Fruit fly (Drosophila melanogaster) whole organism, embryonic: ENCODE results near the gene CG10907.

ENCODE experiments used
- Aef1 ChIP-seq: fragments of 200-800 bp; sonication (Bioruptor generic); IDR thresholded peaks from 3 replicates; pipeline ENCODE4 v1.3.6; 2022; ENCODE audit warnings: missing biosample characterization, missing genetic modification characterization
- BEAF-32 ChIP-seq: fragments of 200-800 bp; sonication (Bioruptor generic); optimal IDR thresholded peaks from 3 replicates; lab custom pipeline; 2017; ENCODE audit warnings: missing biosample characterization, missing genetic modification characterization, mild to moderate bottlenecking, moderate library complexity, missing genetic modification reagents
- CG11504 ChIP-seq: fragments of 200-800 bp; sonication (Bioruptor generic); optimal IDR thresholded peaks from 3 replicates; lab custom pipeline; 2019; ENCODE audit warnings: missing biosample characterization, mild to moderate bottlenecking, missing genetic modification characterization, moderate library complexity
- CG12299 ChIP-seq: fragments of 200-800 bp; sonication (Bioruptor generic); optimal IDR thresholded peaks from 2 replicates; lab custom pipeline; 2018; ENCODE audit warnings: missing biosample characterization, mild to moderate bottlenecking, missing genetic modification characterization
- CG12744 ChIP-seq: fragments of 200-800 bp; sonication (Bioruptor generic); optimal IDR thresholded peaks from 2 replicates; lab custom pipeline; 2016; ENCODE audit warnings: missing biosample characterization, missing genetic modification characterization
- CG13287 ChIP-seq: fragments of 200-800 bp; sonication (Bioruptor generic); IDR thresholded peaks from 2 replicates; pipeline ENCODE4 v1.3.6; 2022; ENCODE audit warnings: missing biosample characterization, missing genetic modification characterization; ENCODE audit not compliant: partially characterized antibody
- CG14050 ChIP-seq: fragments of 200-800 bp; sonication (Bioruptor generic); IDR thresholded peaks from 3 replicates; pipeline ENCODE4 v1.3.6; 2022; ENCODE audit warnings: missing biosample characterization, missing genetic modification characterization
- CG15269 ChIP-seq: fragments of 200-800 bp; sonication (Bioruptor generic); optimal IDR thresholded peaks from 2 replicates; lab custom pipeline; 2018; ENCODE audit warnings: missing biosample characterization, mild to moderate bottlenecking, missing genetic modification characterization, moderate library complexity
- CG15514 ChIP-seq: fragments of 200-800 bp; sonication (Bioruptor generic); optimal IDR thresholded peaks from 3 replicates; lab custom pipeline; 2017; ENCODE audit warnings: missing biosample characterization, missing genetic modification characterization, mild to moderate bottlenecking, moderate library complexity, missing genetic modification reagents
- CG1647 ChIP-seq: fragments of 200-800 bp; sonication (Bioruptor generic); optimal IDR thresholded peaks from 3 replicates; lab custom pipeline; 2016; ENCODE audit warnings: missing biosample characterization, missing genetic modification characterization
- CG2116 ChIP-seq: fragments of 200-800 bp; sonication (Bioruptor generic); optimal IDR thresholded peaks from 3 replicates; lab custom pipeline; 2018; ENCODE audit warnings: missing biosample characterization, mild to moderate bottlenecking, missing genetic modification characterization
- CG2129 ChIP-seq: fragments of 200-800 bp; sonication (Bioruptor generic); IDR thresholded peaks from 2 replicates; pipeline ENCODE4 v1.3.6; 2022; ENCODE audit warnings: missing biosample characterization, missing genetic modification characterization; ENCODE audit not compliant: partially characterized antibody
- CG31224 ChIP-seq: fragments of 200-800 bp; sonication (Bioruptor generic); IDR thresholded peaks from 2 replicates; pipeline ENCODE4 v1.3.6; 2022; ENCODE audit warnings: missing biosample characterization, missing genetic modification characterization
- CG32772 ChIP-seq: fragments of 200-800 bp; sonication (Bioruptor generic); IDR thresholded peaks from 2 replicates; pipeline ENCODE4 v1.3.6; 2022; ENCODE audit warnings: missing biosample characterization, missing genetic modification characterization
- CG3838 ChIP-seq: fragments of 200-800 bp; sonication (Bioruptor generic); optimal IDR thresholded peaks from 3 replicates; lab custom pipeline; 2016; ENCODE audit warnings: missing biosample characterization, missing genetic modification characterization
- CG4617 ChIP-seq: fragments of 200-800 bp; sonication (Bioruptor generic); optimal IDR thresholded peaks from 3 replicates; lab custom pipeline; 2016; ENCODE audit warnings: missing biosample characterization, missing genetic modification characterization, borderline replicate concordance
- CG4854 ChIP-seq: fragments of 200-800 bp; sonication (Bioruptor generic); optimal IDR thresholded peaks from 2 replicates; lab custom pipeline; 2016; ENCODE audit warnings: missing biosample characterization, missing genetic modification characterization, inconsistent platforms
- CG7357 ChIP-seq: fragments of 200-800 bp; sonication (Bioruptor generic); IDR thresholded peaks from 3 replicates; pipeline ENCODE4 v1.3.6; 2022; ENCODE audit warnings: missing biosample characterization, missing genetic modification characterization
- CG9797 ChIP-seq: fragments of 200-800 bp; sonication (Bioruptor generic); optimal IDR thresholded peaks from 3 replicates; lab custom pipeline; 2018; ENCODE audit warnings: missing biosample characterization, mild to moderate bottlenecking, missing genetic modification characterization
- CTCF ChIP-seq: fragments of 200-800 bp; sonication (Bioruptor generic); optimal IDR thresholded peaks from 2 replicates; lab custom pipeline; 2017; ENCODE audit warnings: missing biosample characterization, mild to moderate bottlenecking, missing genetic modification characterization, moderate library complexity
- Dll ChIP-seq: fragments of 200-800 bp; sonication (Bioruptor generic); IDR thresholded peaks from 4 replicates; pipeline ENCODE4 v1.3.6; 2022; ENCODE audit warnings: missing biosample characterization, missing genetic modification characterization; ENCODE audit not compliant: partially characterized antibody
- Dp ChIP-seq: fragments of 200-800 bp; sonication (Bioruptor generic); optimal IDR thresholded peaks from 2 replicates; lab custom pipeline; 2018; ENCODE audit warnings: missing biosample characterization, mild to moderate bottlenecking, missing genetic modification characterization, moderate library complexity
- Dref ChIP-seq: fragments of 200-800 bp; sonication (Bioruptor generic); IDR thresholded peaks from 2 replicates; pipeline ENCODE4 v1.3.6; 2022; ENCODE audit warnings: missing biosample characterization, missing genetic modification characterization
- E2f2 ChIP-seq: fragments of 200-800 bp; sonication (Bioruptor generic); IDR thresholded peaks from 2 replicates; pipeline ENCODE4 v1.3.6; 2022; ENCODE audit warnings: missing biosample characterization, missing genetic modification characterization
- HLHmδ ChIP-seq: fragments of 200-800 bp; sonication (Bioruptor generic); optimal IDR thresholded peaks from 2 replicates; lab custom pipeline; 2018; ENCODE audit warnings: missing biosample characterization, mild to moderate bottlenecking, missing genetic modification characterization, moderate library complexity
- MBD-R2 ChIP-seq: fragments of 200-800 bp; sonication (Bioruptor generic); IDR thresholded peaks from 2 replicates; pipeline ENCODE4 v1.3.6; 2022; ENCODE audit warnings: missing biosample characterization, missing genetic modification characterization
- MESR4 ChIP-seq: fragments of 200-800 bp; sonication (Bioruptor generic); optimal IDR thresholded peaks from 2 replicates; lab custom pipeline; 2018; ENCODE audit warnings: missing biosample characterization, mild to moderate bottlenecking, missing genetic modification characterization, moderate library complexity
- Myb ChIP-seq: fragments of 200-800 bp; sonication (Bioruptor generic); optimal IDR thresholded peaks from 2 replicates; lab custom pipeline; 2016; ENCODE audit warnings: missing biosample characterization, missing genetic modification characterization
- Trl ChIP-seq, 3 experiments: fragments of >200 bp in 2 of 3; fragments of 200-800 bp in 1 of 3; sonication (Bioruptor generic) in 1 of 3; optimal IDR thresholded peaks; 2 replicates in 1 of 3; 3 replicates in 2 of 3; lab custom pipeline; 2016 to 2017; ENCODE audit warnings: missing biosample characterization in 1 of 3, missing genetic modification characterization in 1 of 3
- YL-1 ChIP-seq: fragments of 200-800 bp; sonication (Bioruptor generic); optimal IDR thresholded peaks from 3 replicates; lab custom pipeline; 2017; ENCODE audit warnings: missing biosample characterization, mild to moderate bottlenecking, missing genetic modification characterization
- amos ChIP-seq: fragments of 200-800 bp; sonication (Bioruptor generic); IDR thresholded peaks from 2 replicates; pipeline ENCODE4 v1.3.6; 2022; ENCODE audit warnings: missing biosample characterization, missing genetic modification characterization; ENCODE audit not compliant: partially characterized antibody
- bbx ChIP-seq: fragments of 200-800 bp; sonication (Bioruptor generic); IDR thresholded peaks from 2 replicates; pipeline ENCODE4 v1.3.6; 2022; ENCODE audit warnings: missing biosample characterization, missing genetic modification characterization; ENCODE audit not compliant: partially characterized antibody
- cad ChIP-seq: fragments of >200 bp; optimal IDR thresholded peaks from 2 replicates; lab custom pipeline; 2017; ENCODE audit warnings: missing biosample characterization, missing genetic modification characterization
- crp ChIP-seq, 2 experiments: fragments of 200-800 bp; sonication (Bioruptor generic); optimal IDR thresholded peaks; 2 replicates in 1 of 2; 3 replicates in 1 of 2; lab custom pipeline; 2017; ENCODE audit warnings: missing biosample characterization in 2 of 2, missing genetic modification characterization in 2 of 2, mild to moderate bottlenecking in 1 of 2, moderate library complexity in 1 of 2
- da ChIP-seq: fragments of 200-800 bp; sonication (Bioruptor generic); optimal IDR thresholded peaks from 2 replicates; lab custom pipeline; 2016; ENCODE audit warnings: missing biosample characterization, missing genetic modification characterization
- fd3F ChIP-seq: fragments of 200-800 bp; sonication (Bioruptor generic); optimal IDR thresholded peaks from 2 replicates; lab custom pipeline; 2018; ENCODE audit warnings: missing biosample characterization, mild to moderate bottlenecking, missing genetic modification characterization, moderate library complexity
- ftz-f1 ChIP-seq: fragments of 200-800 bp; sonication (Bioruptor generic); optimal IDR thresholded peaks from 2 replicates; lab custom pipeline; 2016; ENCODE audit warnings: missing biosample characterization, missing genetic modification characterization
- gfzf ChIP-seq: fragments of 200-800 bp; sonication (Bioruptor generic); optimal IDR thresholded peaks from 2 replicates; lab custom pipeline; 2016; ENCODE audit warnings: missing biosample characterization, mild to moderate bottlenecking, missing genetic modification characterization, moderate library complexity
- inv ChIP-seq: fragments of 200-800 bp; sonication (Bioruptor generic); IDR thresholded peaks from 2 replicates; pipeline ENCODE4 v1.3.6; 2022; ENCODE audit warnings: missing biosample characterization, missing genetic modification characterization; ENCODE audit not compliant: partially characterized antibody
- nmo ChIP-seq: fragments of 200-800 bp; sonication (Bioruptor generic); optimal IDR thresholded peaks from 2 replicates; lab custom pipeline; 2018; ENCODE audit warnings: missing biosample characterization, mild to moderate bottlenecking, missing genetic modification characterization, moderate library complexity
- onecut ChIP-seq: fragments of 200-800 bp; sonication (Bioruptor generic); IDR thresholded peaks from 2 replicates; pipeline ENCODE4 v1.3.6; 2022; ENCODE audit warnings: missing biosample characterization, missing genetic modification characterization
- pb ChIP-seq: fragments of 200-800 bp; sonication (Bioruptor generic); optimal IDR thresholded peaks from 3 replicates; lab custom pipeline; 2016; ENCODE audit warnings: missing biosample characterization, missing genetic modification characterization
- phol ChIP-seq: fragments of 200-800 bp; sonication (Bioruptor generic); optimal IDR thresholded peaks from 3 replicates; lab custom pipeline; 2018; ENCODE audit warnings: missing biosample characterization, mild to moderate bottlenecking, missing genetic modification characterization, moderate library complexity
- prd ChIP-seq, 3 experiments: fragments of >200 bp in 2 of 3; fragments of 200-800 bp in 1 of 3; sonication (Bioruptor generic) in 1 of 3; optimal IDR thresholded peaks in 2 of 3; IDR thresholded peaks in 1 of 3; 2 replicates in 2 of 3; 3 replicates in 1 of 3; pipeline versions ENCODE4 v1.3.6 to Lab custom; 2017 to 2022; ENCODE audit warnings: missing biosample characterization in 1 of 3, missing genetic modification characterization in 1 of 3
- pzg ChIP-seq: fragments of 200-800 bp; sonication (Bioruptor generic); optimal IDR thresholded peaks from 3 replicates; lab custom pipeline; 2018; ENCODE audit warnings: missing biosample characterization, mild to moderate bottlenecking, missing genetic modification characterization, moderate library complexity
- sens ChIP-seq: fragments of 200-800 bp; sonication (Bioruptor generic); peaks from one replicate; lab custom pipeline; 2016; ENCODE audit warnings: missing biosample characterization, missing genetic modification characterization
- ssp ChIP-seq: fragments of 200-800 bp; sonication (Bioruptor generic); IDR thresholded peaks from 2 replicates; pipeline ENCODE4 v1.3.6; 2022; ENCODE audit warnings: missing biosample characterization, missing genetic modification characterization
- trh ChIP-seq: fragments of 200-800 bp; sonication (Bioruptor generic); optimal IDR thresholded peaks from 2 replicates; lab custom pipeline; 2016; ENCODE audit warnings: missing biosample characterization, missing genetic modification characterization
- yki ChIP-seq: fragments of >200 bp; optimal IDR thresholded peaks from 3 replicates; lab custom pipeline; 2018

CG10907 gene

dm6 chr3L:11795440-11795983 is 2.2 kb downstream of the CG10907 start, which contains the start of gene Klp68D:
Gene Klp68D (plus strand): TSS chr3L:11795614.
- no peak for TF ChIP-seq CG7357 (GFP tag; lab: Robert Waterston, UW)
- TF ChIP-seq CG31224 = no peak
- no peak for TF ChIP-seq sens (GFP tag; lab: Kevin White, UChicago)
- no peak for TF ChIP-seq CG1647
- TF ChIP-seq CG4854 (GFP tag; lab: Kevin White, UChicago) = no peak
- peak; percentile 62 for TF ChIP-seq CG4617
- peak; percentile 31 for TF ChIP-seq Myb (GFP tag; lab: Kevin White, UChicago)
- no peak for TF ChIP-seq CG14050
- TF ChIP-seq MESR4 = peak; percentile 67
- TF ChIP-seq CG12299 = no peak
- no peak for TF ChIP-seq yki (lab: Kevin White, UChicago)
- no peak for TF ChIP-seq ssp
- peak in 1 of 2 experiments; percentile 59 for TF ChIP-seq crp (GFP tag; optimal IDR thresholded peaks at IDR 0.05; lab: Kevin White, UChicago)
- 0 out of 4 replicates have a peak, but pooled peaks have one; percentile 23 for TF ChIP-seq Dll (GFP tag; lab: Robert Waterston, UW)
- peak; percentile 92 for TF ChIP-seq onecut
- TF ChIP-seq CTCF (GFP tag; lab: Kevin White, UChicago) = no peak
- TF ChIP-seq cad (GFP tag; lab: Kevin White, UChicago) = no peak
- TF ChIP-seq phol (tag; lab: Kevin White, UChicago) = peak; percentile 24
- no peak for TF ChIP-seq CG15269 (tag; lab: Kevin White, UChicago)
- peak; percentile 65 for TF ChIP-seq MBD-R2 (GFP tag; lab: Robert Waterston, UW)
- peak; percentile 83 for TF ChIP-seq gfzf (GFP tag; lab: Kevin White, UChicago)
- no peak for TF ChIP-seq da (GFP tag; lab: Kevin White, UChicago)
- no peak for TF ChIP-seq Aef1 (GFP tag; lab: Robert Waterston, UW)
- TF ChIP-seq Dp (GFP tag; lab: Kevin White, UChicago) = peak; percentile 89
- no peak for TF ChIP-seq HLHmδ (GFP tag; lab: Kevin White, UChicago)
- no peak for TF ChIP-seq trh (GFP tag; lab: Kevin White, UChicago)
- no peak for TF ChIP-seq Trl (optimal IDR thresholded peaks at IDR 0.05; lab: Kevin White, UChicago)
- no peak for TF ChIP-seq Trl (GFP tag; optimal IDR thresholded peaks at IDR 0.05; lab: Kevin White, UChicago)
- TF ChIP-seq YL-1 (GFP tag; lab: Kevin White, UChicago) = peak; percentile 45
- peak; percentile 28 for TF ChIP-seq CG2116 (GFP tag; lab: Kevin White, UChicago)
- TF ChIP-seq CG32772 (GFP tag; lab: Robert Waterston, UW) = no peak
- TF ChIP-seq pzg (GFP tag; lab: Kevin White, UChicago) = peak; percentile 72
- TF ChIP-seq CG2129 = no peak
- TF ChIP-seq CG13287 (GFP tag; lab: Robert Waterston, UW) = peak; percentile 53
- TF ChIP-seq CG9797 = peak; percentile 89
- peak; percentile 33; the same call in 1 of the 2 replicates for TF ChIP-seq Dref (GFP tag; lab: Robert Waterston, UW)
- TF ChIP-seq prd (optimal IDR thresholded peaks at IDR 0.05; lab: Kevin White, UChicago) = no peak
- TF ChIP-seq prd (GFP tag; IDR thresholded peaks at IDR 0.05; lab: Robert Waterston, UW) = no peak
- TF ChIP-seq inv = 0 out of 2 replicates have a peak, but pooled peaks have one; percentile 16
- TF ChIP-seq CG12744 (GFP tag; lab: Kevin White, UChicago) = no peak
- 0 out of 2 replicates have a peak, but pooled peaks have one; percentile 13 for TF ChIP-seq bbx (GFP tag; lab: Robert Waterston, UW)
- no peak for TF ChIP-seq CG3838 (GFP tag; lab: Kevin White, UChicago)
- peak; percentile 72 for TF ChIP-seq ftz-f1 (GFP tag; lab: Kevin White, UChicago)
- no peak for TF ChIP-seq fd3F (GFP tag; lab: Kevin White, UChicago)
- peak; percentile 31 for TF ChIP-seq BEAF-32 (GFP tag; lab: Kevin White, UChicago)
- no peak for TF ChIP-seq pb
- 0 out of 2 replicates have a peak, but pooled peaks have one; percentile 11 for TF ChIP-seq amos
- peak; percentile 95 for TF ChIP-seq E2f2 (GFP tag; lab: Robert Waterston, UW)
- no peak for TF ChIP-seq nmo (GFP tag; lab: Kevin White, UChicago)
- peak; percentile 26 for TF ChIP-seq CG11504 (tag; lab: Kevin White, UChicago)
- TF ChIP-seq CG15514 (GFP tag; lab: Kevin White, UChicago) = peak; percentile 38
